Worm (Caenorhabditis elegans) whole organism, L3 larva: Measurements from ENCODE around the gene ham-3.

Experiments
- egl-27 ChIP-seq: sonication (generic microtip); optimal IDR thresholded peaks from 4 replicates; lab custom pipeline; 2017; ENCODE audit warnings: missing biosample characterization, missing genetic modification reagents, missing genetic modification characterization
- elt-3 ChIP-seq, 3 experiments: fragments of 150-350 bp in 1 of 3; sonication (generic microtip) in 2 of 3; optimal IDR thresholded peaks; 2 replicates in 2 of 3; 4 replicates in 1 of 3; lab custom pipeline; 2014 to 2017; ENCODE audit warnings: missing biosample characterization in 3 of 3, missing genetic modification characterization in 3 of 3
- fkh-2 ChIP-seq: fragments of 150-350 bp; optimal IDR thresholded peaks from 2 replicates; lab custom pipeline; 2014; ENCODE audit warnings: missing biosample characterization, missing genetic modification reagents, missing genetic modification characterization
- lsy-12 ChIP-seq: sonication (generic microtip); optimal IDR thresholded peaks from 2 replicates; lab custom pipeline; 2016; ENCODE audit warnings: mild to moderate bottlenecking, missing genetic modification characterization, missing compliant biosample characterization
- nhr-12 ChIP-seq: fragments of 150-350 bp; optimal IDR thresholded peaks from 2 replicates; lab custom pipeline; 2014; ENCODE audit warnings: missing biosample characterization, missing genetic modification characterization
- nhr-28 ChIP-seq: fragments of 150-350 bp; optimal IDR thresholded peaks from 2 replicates; lab custom pipeline; 2014; ENCODE audit warnings: missing biosample characterization, missing genetic modification characterization
- snpc-4 ChIP-seq: fragments of 150-350 bp; optimal IDR thresholded peaks from 2 replicates; lab custom pipeline; 2014; ENCODE audit warnings: missing biosample characterization, missing genetic modification characterization
- ztf-11 ChIP-seq: fragments of 150-350 bp; optimal IDR thresholded peaks from 2 replicates; lab custom pipeline; 2014; ENCODE audit warnings: missing biosample characterization, missing genetic modification characterization
- ztf-4 ChIP-seq: fragments of 150-350 bp; optimal IDR thresholded peaks from 2 replicates; lab custom pipeline; 2014; ENCODE audit warnings: missing biosample characterization, missing genetic modification characterization

ce11 chrIII:10152495-10152894, 31.9 kb downstream of the ham-3 start, which contains the start of gene nac-3:
- TF ChIP-seq elt-3 (tag; optimal IDR thresholded peaks at IDR 0.05; lab: Kevin White, UChicago) = no peak
- no peak for TF ChIP-seq ztf-4 (tag; lab: Kevin White, UChicago)
- TF ChIP-seq egl-27 = no peak
- TF ChIP-seq ztf-11 = no peak
- TF ChIP-seq lsy-12 = no peak
- no peak for TF ChIP-seq nhr-12 (tag; lab: Kevin White, UChicago)
- no peak for TF ChIP-seq fkh-2 (tag; lab: Kevin White, UChicago)
- no peak for TF ChIP-seq nhr-28 (tag; lab: Kevin White, UChicago)
- TF ChIP-seq snpc-4 = no peak
